Fruit fly (Drosophila melanogaster) whole organism, embryonic: ENCODE results near the gene CG10347.
A peak's percentile ranks its signal among the peaks of the same experiment; 100 is the strongest.

Source experiments
- CG1024 ChIP-seq: fragments of 200-800 bp; sonication (Bioruptor generic); IDR thresholded peaks from 2 replicates; pipeline ENCODE4 v1.3.6; 2022; ENCODE audit warnings: missing biosample characterization, missing genetic modification characterization
- CG10274 ChIP-seq: fragments of 200-800 bp; sonication (Bioruptor generic); optimal IDR thresholded peaks from 3 replicates; lab custom pipeline; 2017; ENCODE audit warnings: missing biosample characterization, mild to moderate bottlenecking, missing genetic modification characterization
- CG10959 ChIP-seq: fragments of 200-800 bp; sonication (Bioruptor generic); IDR thresholded peaks from 2 replicates; pipeline ENCODE4 v1.3.6; 2022; ENCODE audit warnings: missing biosample characterization, missing genetic modification characterization
- CG11723 ChIP-seq: fragments of 200-800 bp; sonication (Bioruptor generic); optimal IDR thresholded peaks from 2 replicates; lab custom pipeline; 2017; ENCODE audit warnings: missing biosample characterization, mild to moderate bottlenecking, missing genetic modification characterization
- CG12659 ChIP-seq: fragments of 200-800 bp; sonication (Bioruptor generic); optimal IDR thresholded peaks from 3 replicates; lab custom pipeline; 2017; ENCODE audit warnings: mild to moderate bottlenecking, missing biosample characterization, missing genetic modification reagents, missing genetic modification characterization
- CG13624 ChIP-seq: fragments of 200-800 bp; sonication (Bioruptor generic); optimal IDR thresholded peaks from 2 replicates; lab custom pipeline; 2016; ENCODE audit warnings: missing biosample characterization, missing genetic modification characterization
- CG14965 ChIP-seq: fragments of 200-800 bp; sonication (Bioruptor generic); optimal IDR thresholded peaks from 2 replicates; lab custom pipeline; 2016; ENCODE audit warnings: missing biosample characterization, missing genetic modification characterization, borderline replicate concordance
- CG1647 ChIP-seq: fragments of 200-800 bp; sonication (Bioruptor generic); optimal IDR thresholded peaks from 3 replicates; lab custom pipeline; 2016; ENCODE audit warnings: missing biosample characterization, missing genetic modification characterization
- CG30020 ChIP-seq: fragments of 200-800 bp; optimal IDR thresholded peaks from 2 replicates; lab custom pipeline; 2019; ENCODE audit warnings: missing biosample characterization, mild to moderate bottlenecking, missing genetic modification characterization, moderate library complexity
- CG32532 ChIP-seq: fragments of 200-800 bp; sonication (Bioruptor generic); IDR thresholded peaks from 2 replicates; pipeline ENCODE4 v1.3.6; 2022; ENCODE audit warnings: missing biosample characterization, missing genetic modification characterization
- CG3995 ChIP-seq: fragments of 200-800 bp; sonication (Bioruptor generic); optimal IDR thresholded peaks from 3 replicates; lab custom pipeline; 2016; ENCODE audit warnings: missing biosample characterization, missing genetic modification characterization
- CG6175 ChIP-seq: fragments of 200-800 bp; sonication (Bioruptor generic); IDR thresholded peaks from 3 replicates; pipeline ENCODE4 v1.3.6; 2022; ENCODE audit warnings: missing biosample characterization, missing genetic modification characterization
- CG8089 ChIP-seq: fragments of 200-800 bp; sonication (Bioruptor generic); optimal IDR thresholded peaks from 3 replicates; lab custom pipeline; 2016; ENCODE audit warnings: missing biosample characterization, missing genetic modification characterization
- CG9437 ChIP-seq: fragments of 200-800 bp; sonication (Bioruptor generic); optimal IDR thresholded peaks from 2 replicates; lab custom pipeline; 2018; ENCODE audit warnings: missing biosample characterization, mild to moderate bottlenecking, missing genetic modification characterization
- CG9817 ChIP-seq: fragments of 200-800 bp; sonication (Bioruptor generic); optimal IDR thresholded peaks from 2 replicates; lab custom pipeline; 2018; ENCODE audit warnings: missing biosample characterization, mild to moderate bottlenecking, missing genetic modification characterization, moderate library complexity
- CG9932 ChIP-seq: fragments of 200-800 bp; sonication (Bioruptor generic); IDR thresholded peaks from 2 replicates; pipeline ENCODE4 v1.3.6; 2022; ENCODE audit warnings: missing biosample characterization, missing genetic modification characterization
- Chrac-16 ChIP-seq: fragments of 200-800 bp; sonication (Bioruptor generic); optimal IDR thresholded peaks from 3 replicates; lab custom pipeline; 2016; ENCODE audit warnings: missing biosample characterization, missing genetic modification characterization
- CkIIα-i1 ChIP-seq: fragments of 200-800 bp; sonication (Bioruptor generic); IDR thresholded peaks from 2 replicates; pipeline ENCODE4 v1.3.6; 2022; ENCODE audit warnings: missing biosample characterization, missing genetic modification characterization
- Dref ChIP-seq: fragments of 200-800 bp; sonication (Bioruptor generic); IDR thresholded peaks from 2 replicates; pipeline ENCODE4 v1.3.6; 2022; ENCODE audit warnings: missing biosample characterization, missing genetic modification characterization
- HLH3B ChIP-seq: fragments of 200-800 bp; sonication (Bioruptor generic); IDR thresholded peaks from 2 replicates; pipeline ENCODE4 v1.3.6; 2022; ENCODE audit warnings: missing biosample characterization, missing genetic modification characterization
- HLHmδ ChIP-seq: fragments of 200-800 bp; sonication (Bioruptor generic); optimal IDR thresholded peaks from 2 replicates; lab custom pipeline; 2018; ENCODE audit warnings: missing biosample characterization, mild to moderate bottlenecking, missing genetic modification characterization, moderate library complexity
- Hand ChIP-seq: fragments of 200-800 bp; sonication (Bioruptor generic); optimal IDR thresholded peaks from 2 replicates; lab custom pipeline; 2017; ENCODE audit warnings: mild to moderate bottlenecking, missing biosample characterization, missing genetic modification reagents, missing genetic modification characterization
- HmgZ ChIP-seq: fragments of 200-800 bp; sonication (Bioruptor generic); optimal IDR thresholded peaks from 2 replicates; lab custom pipeline; 2018; ENCODE audit warnings: missing biosample characterization, mild to moderate bottlenecking, missing genetic modification characterization
- MBD-R2 ChIP-seq: fragments of 200-800 bp; sonication (Bioruptor generic); IDR thresholded peaks from 2 replicates; pipeline ENCODE4 v1.3.6; 2022; ENCODE audit warnings: missing biosample characterization, missing genetic modification characterization
- MTF-1 ChIP-seq: fragments of 200-800 bp; sonication (Bioruptor generic); optimal IDR thresholded peaks from 2 replicates; lab custom pipeline; 2018; ENCODE audit warnings: missing biosample characterization, mild to moderate bottlenecking, missing genetic modification characterization, borderline replicate concordance
- Optix ChIP-seq: fragments of 200-800 bp; sonication (Bioruptor generic); IDR thresholded peaks from 3 replicates; pipeline ENCODE4 v1.3.6; 2022; ENCODE audit warnings: missing biosample characterization, missing genetic modification characterization
- Rfx ChIP-seq: fragments of 200-800 bp; sonication (Bioruptor generic); IDR thresholded peaks from 2 replicates; pipeline ENCODE4 v1.3.6; 2022; ENCODE audit warnings: missing biosample characterization, missing genetic modification characterization
- Scr ChIP-seq: fragments of 200-800 bp; sonication (Bioruptor generic); IDR thresholded peaks from 2 replicates; pipeline ENCODE4 v1.3.6; 2022; ENCODE audit warnings: missing biosample characterization, missing genetic modification characterization; ENCODE audit not compliant: partially characterized antibody
- Sox102F ChIP-seq: fragments of 200-800 bp; sonication (Bioruptor generic); optimal IDR thresholded peaks from 2 replicates; lab custom pipeline; 2018; ENCODE audit warnings: missing biosample characterization, mild to moderate bottlenecking, missing genetic modification characterization, moderate library complexity
- Tbp ChIP-seq: fragments of >200 bp; optimal IDR thresholded peaks from 2 replicates; lab custom pipeline; 2018; ENCODE audit warnings: missing biosample characterization, missing genetic modification characterization
- Xrp1 ChIP-seq: fragments of 200-800 bp; sonication (Bioruptor generic); IDR thresholded peaks from 2 replicates; pipeline ENCODE4 v1.3.6; 2022; ENCODE audit warnings: missing biosample characterization, missing genetic modification characterization
- aop ChIP-seq: fragments of 200-800 bp; sonication (Bioruptor generic); IDR thresholded peaks from 2 replicates; pipeline ENCODE4 v1.3.6; 2022; ENCODE audit warnings: missing biosample characterization, missing genetic modification characterization
- chinmo ChIP-seq: fragments of 200-800 bp; sonication (Bioruptor generic); IDR thresholded peaks from 4 replicates; pipeline ENCODE4 v1.3.6; 2022; ENCODE audit warnings: missing biosample characterization, missing genetic modification characterization; ENCODE audit not compliant: partially characterized antibody
- dysf ChIP-seq: fragments of 200-800 bp; sonication (Bioruptor generic); IDR thresholded peaks from 3 replicates; pipeline ENCODE4 v1.3.6; 2022; ENCODE audit warnings: missing biosample characterization, missing genetic modification characterization
- esg ChIP-seq: fragments of 200-800 bp; sonication (Bioruptor generic); conservative IDR thresholded peaks from 2 replicates; pipeline ENCODE4 v1.3.6; 2022; ENCODE audit warnings: missing biosample characterization, missing genetic modification characterization
- ewg ChIP-seq: fragments of 200-800 bp; sonication (Bioruptor generic); optimal IDR thresholded peaks from 3 replicates; lab custom pipeline; 2017; ENCODE audit warnings: mild to moderate bottlenecking, missing biosample characterization, missing genetic modification reagents, missing genetic modification characterization
- gcm ChIP-seq: fragments of 200-800 bp; sonication (Bioruptor generic); optimal IDR thresholded peaks from 2 replicates; lab custom pipeline; 2019; ENCODE audit warnings: missing biosample characterization, mild to moderate bottlenecking, missing genetic modification characterization, moderate library complexity
- gcm2 ChIP-seq: fragments of 200-800 bp; sonication (Bioruptor generic); optimal IDR thresholded peaks from 2 replicates; lab custom pipeline; 2016; ENCODE audit warnings: missing biosample characterization, missing genetic modification characterization
- jigr1 ChIP-seq: fragments of 200-800 bp; sonication (Bioruptor generic); IDR thresholded peaks from 3 replicates; pipeline ENCODE4 v1.3.6; 2022; ENCODE audit warnings: missing biosample characterization, missing genetic modification characterization
- kni ChIP-seq: fragments of 200-800 bp; sonication (Bioruptor generic); optimal IDR thresholded peaks from 3 replicates; lab custom pipeline; 2017; ENCODE audit warnings: mild to moderate bottlenecking, missing biosample characterization, missing genetic modification reagents, missing genetic modification characterization
- mirr ChIP-seq: fragments of 200-800 bp; sonication (Bioruptor generic); optimal IDR thresholded peaks from 3 replicates; lab custom pipeline; 2018; ENCODE audit warnings: missing biosample characterization, mild to moderate bottlenecking, missing genetic modification characterization
- mld ChIP-seq: fragments of 200-800 bp; sonication (Bioruptor generic); IDR thresholded peaks from 3 replicates; pipeline ENCODE4 v1.3.6; 2022; ENCODE audit warnings: missing biosample characterization, missing genetic modification characterization; ENCODE audit not compliant: partially characterized antibody
- otp ChIP-seq: fragments of 200-800 bp; sonication (Bioruptor generic); IDR thresholded peaks from 3 replicates; pipeline ENCODE4, ENCODE4 v1.3.6; 2022; ENCODE audit warnings: missing biosample characterization, missing genetic modification characterization
- pum ChIP-seq: fragments of 200-800 bp; sonication (Bioruptor generic); optimal IDR thresholded peaks from 2 replicates; lab custom pipeline; 2016; ENCODE audit warnings: missing biosample characterization, missing genetic modification characterization
- pzg ChIP-seq: fragments of 200-800 bp; sonication (Bioruptor generic); optimal IDR thresholded peaks from 3 replicates; lab custom pipeline; 2018; ENCODE audit warnings: missing biosample characterization, mild to moderate bottlenecking, missing genetic modification characterization, moderate library complexity
- rib ChIP-seq: fragments of 200-800 bp; sonication (Bioruptor generic); IDR thresholded peaks from 2 replicates; pipeline ENCODE4 v1.3.6; 2022; ENCODE audit warnings: missing biosample characterization, missing genetic modification characterization
- slbo ChIP-seq: fragments of 200-800 bp; sonication (Bioruptor generic); IDR thresholded peaks from 2 replicates; pipeline ENCODE4 v1.3.6; 2022; ENCODE audit warnings: missing biosample characterization, missing genetic modification characterization
- stwl ChIP-seq: fragments of 200-800 bp; sonication (Bioruptor generic); optimal IDR thresholded peaks from 3 replicates; lab custom pipeline; 2018; ENCODE audit warnings: missing biosample characterization, mild to moderate bottlenecking, missing genetic modification characterization, moderate library complexity
- tna ChIP-seq: fragments of 200-800 bp; sonication (Bioruptor generic); IDR thresholded peaks from 2 replicates; pipeline ENCODE4 v1.3.6; 2022; ENCODE audit warnings: missing biosample characterization, missing genetic modification characterization; ENCODE audit not compliant: partially characterized antibody
- tx ChIP-seq: fragments of 200-800 bp; sonication (Bioruptor generic); optimal IDR thresholded peaks from 2 replicates; lab custom pipeline; 2016; ENCODE audit warnings: missing biosample characterization, missing genetic modification characterization

CG10347 gene

DNA sequence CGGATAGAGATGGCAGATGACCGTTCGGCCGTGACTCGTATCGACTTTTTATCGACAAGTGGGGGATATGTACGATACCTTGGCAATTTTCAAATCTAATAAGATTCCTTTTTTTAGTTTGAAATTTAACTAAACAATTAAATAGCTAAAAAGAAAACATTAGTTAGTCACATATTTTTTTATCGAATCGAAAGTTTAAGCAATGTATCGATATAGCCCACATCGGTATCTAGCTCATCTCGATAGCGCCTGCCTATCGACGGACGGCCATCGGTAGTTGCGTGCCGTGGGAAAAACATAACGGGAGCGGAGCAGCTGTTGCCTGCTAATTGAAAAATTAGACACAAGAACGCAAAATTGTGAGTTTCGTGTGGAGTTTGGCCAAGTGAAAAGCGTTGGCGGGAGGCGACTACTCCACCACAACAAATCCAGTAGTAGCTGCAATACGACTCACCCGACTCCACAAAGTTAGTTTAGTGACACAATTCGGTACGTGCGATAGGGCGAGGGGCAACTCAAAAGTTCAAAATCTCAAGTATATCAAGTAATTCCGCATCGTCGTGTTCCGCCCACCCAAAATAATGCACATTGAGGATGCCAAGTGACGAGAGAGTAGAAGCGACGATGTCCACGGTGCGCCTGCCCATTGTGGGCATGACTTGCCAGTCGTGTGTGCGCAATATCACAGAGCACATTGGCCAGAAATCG lies at the start of gene CG10347, which contains the start of gene ATP7 (continued):
- TF ChIP-seq CG9437 (peak; percentile 13), Chrac-16 (GFP tag; lab: Kevin White, UChicago) (no peak), gcm (GFP tag; lab: Kevin White, UChicago) (peak; percentile 4), CG30020 (tag; lab: Kevin White, UChicago) (peak; percentile 42), CG9817 (no peak), CG11723 (GFP tag; lab: Kevin White, UChicago) (no peak), chinmo (GFP tag; lab: Robert Waterston, UW) (peak; percentile 80; the same call in 2 of the 4 replicates), esg (GFP tag; lab: Robert Waterston, UW) (no peak), CG32532 (GFP tag; lab: Robert Waterston, UW) (no peak), gcm2 (no peak), MBD-R2 (peak; percentile 75), Xrp1 (GFP tag; lab: Robert Waterston, UW) (no peak), tx (GFP tag; lab: Kevin White, UChicago) (peak; percentile 13), Tbp (GFP tag; lab: Kevin White, UChicago) (no peak), Optix (GFP tag; lab: Robert Waterston, UW) (no peak), CkIIα-i1 (no peak), HmgZ (peak; percentile 60), tna (GFP tag; lab: Robert Waterston, UW) (peak; percentile 82), mirr (GFP tag; lab: Kevin White, UChicago) (no peak), stwl (tag; lab: Kevin White, UChicago) (peak; percentile 57), Rfx (peak; percentile 21; the same call in 1 of the 2 replicates), HLH3B (GFP tag; lab: Robert Waterston, UW) (no peak), pzg (GFP tag; lab: Kevin White, UChicago) (peak; percentile 72), aop (GFP tag; lab: Robert Waterston, UW) (no peak), CG14965 (GFP tag; lab: Kevin White, UChicago) (no peak), CG9932 (GFP tag; lab: Robert Waterston, UW) (peak; percentile 45), CG1024 (GFP tag; lab: Robert Waterston, UW) (no peak), CG10959 (GFP tag; lab: Robert Waterston, UW) (no peak), CG1647 (GFP tag; lab: Kevin White, UChicago) (no peak), dysf (GFP tag; lab: Robert Waterston, UW) (no peak), Scr (GFP tag; lab: Robert Waterston, UW) (peak; percentile 94), HLHmδ (GFP tag; lab: Kevin White, UChicago) (no peak), CG8089 (GFP tag; lab: Kevin White, UChicago) (no peak), CG3995 (GFP tag; lab: Kevin White, UChicago) (peak; percentile 94), pum (GFP tag; lab: Kevin White, UChicago) (no peak), CG12659 (peak; percentile 59), kni (GFP tag; lab: Kevin White, UChicago) (no peak), MTF-1 (peak; percentile 92), CG6175 (GFP tag; lab: Robert Waterston, UW) (no peak), Sox102F (GFP tag; lab: Kevin White, UChicago) (no peak), CG13624 (GFP tag; lab: Kevin White, UChicago) (peak; percentile 27), mld (GFP tag; lab: Robert Waterston, UW) (no peak; the same call in 2 of the 3 replicates), Hand (no peak), rib (GFP tag; lab: Robert Waterston, UW) (no peak), slbo (GFP tag; lab: Robert Waterston, UW) (no peak; the same call in 1 of the 2 replicates), CG10274 (no peak), ewg (peak; percentile 15), Dref (GFP tag; lab: Robert Waterston, UW) (peak; percentile 87), otp (GFP tag; lab: Robert Waterston, UW) (no peak), jigr1 (GFP tag; lab: Robert Waterston, UW) (no peak)
